Fruit fly (Drosophila melanogaster): Measurements from ENCODE around the gene Arc42.

dm6 chr3R:19879470-19880052 is 2.0 kb downstream of the Arc42 start, which contains the start of gene Ask1:
- no peak for TF ChIP-seq ttk (optimal IDR thresholded peaks at IDR 0.05)
- TF ChIP-seq psq (optimal IDR thresholded peaks at IDR 0.05): no peak

Data from Kc167 (cell line).